Fruit fly (Drosophila melanogaster): ENCODE measurements around the gene hook.
A peak's percentile ranks its signal among the peaks of the same experiment; 100 is the strongest.

hook gene

dm6 chr2L:19054516-19054887 lies 21.2 kb upstream of the hook start:
- no peak for TF ChIP-seq psq (GFP tag; optimal IDR thresholded peaks at IDR 0.05)
- TF ChIP-seq Dfd (GFP tag; optimal IDR thresholded peaks at IDR 0.05), result no peak
- TF ChIP-seq lola (GFP tag; optimal IDR thresholded peaks at IDR 0.05), result no peak
- TF ChIP-seq Dif (GFP tag; optimal IDR thresholded peaks at IDR 0.05; ENCODE audit: partially characterized antibody), result no peak
- TF ChIP-seq Hr78 (GFP tag; optimal IDR thresholded peaks at IDR 0.05), result no peak
- no peak for TF ChIP-seq dsf (GFP tag; optimal IDR thresholded peaks at IDR 0.05; ENCODE audit: borderline replicate concordance)
- no peak for TF ChIP-seq Abd-B (GFP tag; optimal IDR thresholded peaks at IDR 0.05)
- no peak for TF ChIP-seq Sp1 (GFP tag; optimal IDR thresholded peaks at IDR 0.05)
- no peak for TF ChIP-seq br (GFP tag; optimal IDR thresholded peaks at IDR 0.05)
- TF ChIP-seq jim (GFP tag; optimal IDR thresholded peaks at IDR 0.05), result no peak
- TF ChIP-seq tai (GFP tag; optimal IDR thresholded peaks at IDR 0.05), result no peak
- TF ChIP-seq pan (optimal IDR thresholded peaks at IDR 0.05), result no peak
- no peak for TF ChIP-seq Vsx2 (GFP tag; optimal IDR thresholded peaks at IDR 0.05; ENCODE audit: partially characterized antibody)

- TF ChIP-seq dsf (GFP tag; optimal IDR thresholded peaks at IDR 0.05; ENCODE audit: borderline replicate concordance), result no peak
- no peak for TF ChIP-seq CrebA (GFP tag; optimal IDR thresholded peaks at IDR 0.05; ENCODE audit: borderline replicate concordance)
- no peak for TF ChIP-seq brk (GFP tag; optimal IDR thresholded peaks at IDR 0.05)
- no peak for TF ChIP-seq ey (GFP tag; optimal IDR thresholded peaks at IDR 0.05)
- no peak for TF ChIP-seq sage (GFP tag; optimal IDR thresholded peaks at IDR 0.05)
- no peak for TF ChIP-seq Hr78 (GFP tag; optimal IDR thresholded peaks at IDR 0.05)
- no peak for TF ChIP-seq Abd-B (GFP tag; optimal IDR thresholded peaks at IDR 0.05)
- no peak for TF ChIP-seq Rel (GFP tag; optimal IDR thresholded peaks at IDR 0.05)
- TF ChIP-seq Rel (tag; optimal IDR thresholded peaks at IDR 0.05), result peak; percentile 63
- TF ChIP-seq rgr (GFP tag; optimal IDR thresholded peaks at IDR 0.05), result peak; percentile 4
- peak; percentile 11 for TF ChIP-seq Sp1 (GFP tag; optimal IDR thresholded peaks at IDR 0.05)
- no peak for TF ChIP-seq Hr83 (GFP tag; optimal IDR thresholded peaks at IDR 0.05; ENCODE audit: poor library complexity, severe bottlenecking)
- no peak for TF ChIP-seq N (GFP tag; optimal IDR thresholded peaks at IDR 0.05)
- TF ChIP-seq Hnf4 (GFP tag; optimal IDR thresholded peaks at IDR 0.05), result no peak
- no peak for TF ChIP-seq lola (GFP tag; optimal IDR thresholded peaks at IDR 0.05)
- TF ChIP-seq jim (GFP tag; optimal IDR thresholded peaks at IDR 0.05), result no peak
- no peak for TF ChIP-seq Jra (GFP tag; optimal IDR thresholded peaks at IDR 0.05)
- peak; percentile 70 for TF ChIP-seq Myc (optimal IDR thresholded peaks at IDR 0.05)
- no peak for TF ChIP-seq pan (optimal IDR thresholded peaks at IDR 0.05)
These were observed 20.7 kb upstream of the hook start, which contains the start of gene CG10492 for dm6 chr2L:19053860-19054515. Gene CG10492, plus strand, starts transcription at chr2L:19054078.

dm6 chr2L:19051534-19052100 lies 18.3 kb upstream of the hook start, which contains the start of gene Rpn3:
Gene Rpn3, plus strand, starts transcription at chr2L:19051790.
- TF ChIP-seq tai (GFP tag; optimal IDR thresholded peaks at IDR 0.05), result no peak
- no peak for TF ChIP-seq Dfd (GFP tag; optimal IDR thresholded peaks at IDR 0.05)
- TF ChIP-seq ey (GFP tag; optimal IDR thresholded peaks at IDR 0.05), result peak; percentile 79
- TF ChIP-seq Dif (GFP tag; optimal IDR thresholded peaks at IDR 0.05; ENCODE audit: partially characterized antibody), result no peak
- no peak for TF ChIP-seq woc (GFP tag; optimal IDR thresholded peaks at IDR 0.05)
- no peak for TF ChIP-seq dmrt93B (GFP tag; optimal IDR thresholded peaks at IDR 0.05)
- TF ChIP-seq CG32264 (GFP tag; optimal IDR thresholded peaks at IDR 0.05), result peak; percentile 47
- TF ChIP-seq fru (GFP tag; optimal IDR thresholded peaks at IDR 0.05), result peak; percentile 88
- no peak for TF ChIP-seq Vsx2 (GFP tag; optimal IDR thresholded peaks at IDR 0.05; ENCODE audit: partially characterized antibody)
- peak; percentile 18 for TF ChIP-seq Hr83 (GFP tag; optimal IDR thresholded peaks at IDR 0.05; ENCODE audit: poor library complexity, severe bottlenecking)
- no peak for TF ChIP-seq Abd-B (GFP tag; optimal IDR thresholded peaks at IDR 0.05)
- TF ChIP-seq br (GFP tag; optimal IDR thresholded peaks at IDR 0.05), result no peak
- TF ChIP-seq Jra (GFP tag; optimal IDR thresholded peaks at IDR 0.05), result peak; percentile 89
- peak; percentile 76 for TF ChIP-seq OdsH (GFP tag; optimal IDR thresholded peaks at IDR 0.05)
- no peak for TF ChIP-seq lola (GFP tag; optimal IDR thresholded peaks at IDR 0.05)
- TF ChIP-seq brk (GFP tag; optimal IDR thresholded peaks at IDR 0.05), result no peak
- TF ChIP-seq rgr (GFP tag; optimal IDR thresholded peaks at IDR 0.05), result peak; percentile 86
- no peak for TF ChIP-seq dl (GFP tag; optimal IDR thresholded peaks at IDR 0.05; ENCODE audit: insufficient read depth in 1 of 2, partially characterized antibody in 2 of 2)
- TF ChIP-seq CG9705 (GFP tag; optimal IDR thresholded peaks at IDR 0.05), result peak; percentile 52
- TF ChIP-seq CrebA (GFP tag; optimal IDR thresholded peaks at IDR 0.05; ENCODE audit: borderline replicate concordance), result no peak
- no peak for TF ChIP-seq sage (GFP tag; optimal IDR thresholded peaks at IDR 0.05)
- no peak for TF ChIP-seq usp (GFP tag; optimal IDR thresholded peaks at IDR 0.05)
- no peak for TF ChIP-seq Hnf4 (GFP tag; optimal IDR thresholded peaks at IDR 0.05)
- TF ChIP-seq dsf (GFP tag; optimal IDR thresholded peaks at IDR 0.05; ENCODE audit: borderline replicate concordance), result peak; percentile 86
- no peak for TF ChIP-seq Rel (GFP tag; optimal IDR thresholded peaks at IDR 0.05)
- TF ChIP-seq Rel (tag; optimal IDR thresholded peaks at IDR 0.05), result peak; percentile 23
- TF ChIP-seq Sp1 (GFP tag; optimal IDR thresholded peaks at IDR 0.05), result peak; percentile 75
- TF ChIP-seq GATAd (GFP tag; optimal IDR thresholded peaks at IDR 0.05), result no peak
- TF ChIP-seq N (GFP tag; optimal IDR thresholded peaks at IDR 0.05), result no peak
- TF ChIP-seq Hr78 (GFP tag; optimal IDR thresholded peaks at IDR 0.05), result no peak
- no peak for TF ChIP-seq pan (optimal IDR thresholded peaks at IDR 0.05)
- TF ChIP-seq jim (GFP tag; optimal IDR thresholded peaks at IDR 0.05), result no peak
- TF ChIP-seq Myc (optimal IDR thresholded peaks at IDR 0.05), result no peak
- no peak for TF ChIP-seq Mio (GFP tag; optimal IDR thresholded peaks at IDR 0.05)
- TF ChIP-seq sv (GFP tag; optimal IDR thresholded peaks at IDR 0.05), result peak; percentile 77
- peak; percentile 22 to 89 for TF ChIP-seq foxo (GFP tag; optimal IDR thresholded peaks at IDR 0.05)
- TF ChIP-seq HLH106 (tag; optimal IDR thresholded peaks at IDR 0.05), result peak; percentile 77
- TF ChIP-seq h (GFP tag; optimal IDR thresholded peaks at IDR 0.05), result peak; percentile 89
- TF ChIP-seq psq (GFP tag; optimal IDR thresholded peaks at IDR 0.05), result peak; percentile 77

Data from whole organism, wandering third instar larva.